Fruit fly (Drosophila melanogaster): ENCODE measurements around the gene CG45263.

CG45263 gene

DNA sequence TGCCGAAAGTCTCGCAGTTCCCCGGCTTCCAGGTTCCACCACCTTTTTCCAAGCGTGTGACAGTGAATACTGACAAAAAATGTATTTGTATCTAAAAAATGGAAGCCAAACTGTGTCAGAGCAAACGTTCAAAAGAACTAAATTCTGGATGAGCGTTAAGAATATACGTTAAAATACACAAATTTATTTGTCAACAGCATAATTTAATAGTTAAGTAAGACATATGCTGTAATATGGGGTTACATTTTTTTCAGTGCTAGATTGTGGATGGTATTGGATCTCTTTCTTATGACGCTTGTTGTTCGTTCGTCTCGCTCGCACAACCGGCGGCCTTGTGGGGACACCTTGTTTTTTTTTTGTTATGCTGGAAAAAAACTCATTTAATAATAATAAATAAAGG lies 121.8 kb downstream of the CG45263 start (continued):
- TF ChIP-seq sd (tag; optimal IDR thresholded peaks at IDR 0.05) (peak; percentile 90), B-H2 (GFP tag; optimal IDR thresholded peaks at IDR 0.05) (peak; percentile 90), CG17361 (GFP tag; IDR thresholded peaks at IDR 0.05) (peak; percentile 83), wek (GFP tag; optimal IDR thresholded peaks at IDR 0.05) (peak; percentile 75), CG2889 (GFP tag; IDR thresholded peaks at IDR 0.05) (peak; percentile 91), Dfd (GFP tag; optimal IDR thresholded peaks at IDR 0.05) (peak in 1 of 2 experiments; percentile 60), CG14710 (tag; optimal IDR thresholded peaks at IDR 0.05) (peak; percentile 80), cad (GFP tag; optimal IDR thresholded peaks at IDR 0.05) (no peak), CG5953 (GFP tag; IDR thresholded peaks at IDR 0.05) (peak; percentile 90), dimm (GFP tag; IDR thresholded peaks at IDR 0.05) (peak; percentile 81), CG17186 (GFP tag; optimal IDR thresholded peaks at IDR 0.05) (peak; percentile 29), CG8478 (optimal IDR thresholded peaks at IDR 0.05) (no peak), prd (optimal IDR thresholded peaks at IDR 0.05) (no peak), prd (GFP tag; IDR thresholded peaks at IDR 0.05) (peak; percentile 94), Hr3 (GFP tag; optimal IDR thresholded peaks at IDR 0.05) (peak; percentile 93), Usf (GFP tag; optimal IDR thresholded peaks at IDR 0.05) (peak; percentile 51), Asciz (GFP tag; optimal IDR thresholded peaks at IDR 0.05) (peak; percentile 94), da (GFP tag; optimal IDR thresholded peaks at IDR 0.05) (peak; percentile 64), abd-A (tag; optimal IDR thresholded peaks at IDR 0.05) (peak; percentile 80), exex (tag; optimal IDR thresholded peaks at IDR 0.05) (peak; percentile 85), Tbp (GFP tag; optimal IDR thresholded peaks at IDR 0.05) (no peak), HLH4C (GFP tag; IDR thresholded peaks at IDR 0.05; ENCODE audit: partially characterized antibody) (no peak), CG10366 (GFP tag; IDR thresholded peaks at IDR 0.05) (peak; percentile 94), gsb (GFP tag; IDR thresholded peaks at IDR 0.05) (peak; percentile 88), rib (GFP tag; IDR thresholded peaks at IDR 0.05) (peak; percentile 96), tgo (GFP tag; IDR thresholded peaks at IDR 0.05) (peak; percentile 95), emc (GFP tag; optimal IDR thresholded peaks at IDR 0.05) (peak; percentile 93), ken (GFP tag; IDR thresholded peaks at IDR 0.05) (peak; percentile 90), CG1647 (GFP tag; optimal IDR thresholded peaks at IDR 0.05) (peak; percentile 93), CG14860 (GFP tag; IDR thresholded peaks at IDR 0.05; ENCODE audit: partially characterized antibody) (no peak), sr (GFP tag; IDR thresholded peaks at IDR 0.05) (peak; percentile 69; the same call in 2 of the 3 replicates), Pdp1 (GFP tag; optimal IDR thresholded peaks at IDR 0.05) (peak; percentile 96), Blimp-1 (GFP tag; optimal IDR thresholded peaks at IDR 0.05) (peak; percentile 91), CG7987 (GFP tag; optimal IDR thresholded peaks at IDR 0.05) (peak; percentile 87), br (optimal IDR thresholded peaks at IDR 0.05) (no peak), CG17802 (tag; optimal IDR thresholded peaks at IDR 0.05) (peak; percentile 72), bab2 (GFP tag; optimal IDR thresholded peaks at IDR 0.05) (peak; percentile 96), CG7556 (GFP tag; optimal IDR thresholded peaks at IDR 0.05) (peak; percentile 94), CG9215 (GFP tag; IDR thresholded peaks at IDR 0.05) (peak; percentile 94), CkIIα-i1 (GFP tag; IDR thresholded peaks at IDR 0.05) (no peak), Mes4 (GFP tag; optimal IDR thresholded peaks at IDR 0.05) (peak; percentile 89), CoRest (tag; optimal IDR thresholded peaks at IDR 0.05) (peak; percentile 92), org-1 (GFP tag; optimal IDR thresholded peaks at IDR 0.05) (peak; percentile 93), oc (tag; optimal IDR thresholded peaks at IDR 0.05) (peak; percentile 93), unc-4 (GFP tag; IDR thresholded peaks at IDR 0.05; ENCODE audit: partially characterized antibody) (no peak), D19B (GFP tag; optimal IDR thresholded peaks at IDR 0.05) (peak; percentile 90), CG17568 (GFP tag; optimal IDR thresholded peaks at IDR 0.05) (peak; percentile 94), Hr39 (optimal IDR thresholded peaks at IDR 0.05) (no peak), CG11695 (GFP tag; IDR thresholded peaks at IDR 0.05) (peak; percentile 96), dpn (GFP tag; optimal IDR thresholded peaks at IDR 0.05) (peak; percentile 97), CG10209 (GFP tag; optimal IDR thresholded peaks at IDR 0.05) (peak; percentile 94), esg (GFP tag; conservative IDR thresholded peaks at IDR 0.05) (peak; percentile 92), luna (GFP tag; optimal IDR thresholded peaks at IDR 0.05) (peak; percentile 95)

Measured in whole organism, embryonic.